Fruit fly (Drosophila melanogaster): ENCODE measurements around the gene CG12496.
A peak's percentile ranks its signal among the peaks of the same experiment; 100 is the strongest.

Gene CG12496

dm6 chrX:2410805-2411204, at the start of gene CG12496:
Gene CG12496 (minus strand): TSS chrX:2410901.
- no peak for TF ChIP-seq CG32264 (GFP tag; optimal IDR thresholded peaks at IDR 0.05)
- no peak for TF ChIP-seq Mio (GFP tag; optimal IDR thresholded peaks at IDR 0.05)
- no peak for TF ChIP-seq sv (GFP tag; optimal IDR thresholded peaks at IDR 0.05)
- no peak for TF ChIP-seq dmrt93B (GFP tag; optimal IDR thresholded peaks at IDR 0.05)
- TF ChIP-seq brk (GFP tag; optimal IDR thresholded peaks at IDR 0.05): no peak
- no peak for TF ChIP-seq N (GFP tag; optimal IDR thresholded peaks at IDR 0.05)
- no peak for TF ChIP-seq Hnf4 (GFP tag; optimal IDR thresholded peaks at IDR 0.05)
- TF ChIP-seq OdsH (GFP tag; optimal IDR thresholded peaks at IDR 0.05): no peak
- no peak for TF ChIP-seq Sp1 (GFP tag; optimal IDR thresholded peaks at IDR 0.05)
- no peak for TF ChIP-seq sage (GFP tag; optimal IDR thresholded peaks at IDR 0.05)
- TF ChIP-seq br (GFP tag; optimal IDR thresholded peaks at IDR 0.05): no peak
- no peak for TF ChIP-seq lola (GFP tag; optimal IDR thresholded peaks at IDR 0.05)
- TF ChIP-seq Rel (GFP tag; optimal IDR thresholded peaks at IDR 0.05): no peak
- TF ChIP-seq Rel (tag; optimal IDR thresholded peaks at IDR 0.05): no peak
- no peak for TF ChIP-seq foxo (GFP tag; optimal IDR thresholded peaks at IDR 0.05)
- no peak for TF ChIP-seq jim (GFP tag; optimal IDR thresholded peaks at IDR 0.05)
- TF ChIP-seq tai (GFP tag; optimal IDR thresholded peaks at IDR 0.05): no peak
- no peak for TF ChIP-seq h (GFP tag; optimal IDR thresholded peaks at IDR 0.05)
- TF ChIP-seq GATAd (GFP tag; optimal IDR thresholded peaks at IDR 0.05): no peak

- no peak for TF ChIP-seq dmrt93B (GFP tag; optimal IDR thresholded peaks at IDR 0.05)
- TF ChIP-seq CG9705 (GFP tag; optimal IDR thresholded peaks at IDR 0.05): no peak
- TF ChIP-seq jim (GFP tag; optimal IDR thresholded peaks at IDR 0.05): no peak
Measured at dm6 chrX:2459843-2460242, 49.1 kb upstream of the CG12496 start.

DNA sequence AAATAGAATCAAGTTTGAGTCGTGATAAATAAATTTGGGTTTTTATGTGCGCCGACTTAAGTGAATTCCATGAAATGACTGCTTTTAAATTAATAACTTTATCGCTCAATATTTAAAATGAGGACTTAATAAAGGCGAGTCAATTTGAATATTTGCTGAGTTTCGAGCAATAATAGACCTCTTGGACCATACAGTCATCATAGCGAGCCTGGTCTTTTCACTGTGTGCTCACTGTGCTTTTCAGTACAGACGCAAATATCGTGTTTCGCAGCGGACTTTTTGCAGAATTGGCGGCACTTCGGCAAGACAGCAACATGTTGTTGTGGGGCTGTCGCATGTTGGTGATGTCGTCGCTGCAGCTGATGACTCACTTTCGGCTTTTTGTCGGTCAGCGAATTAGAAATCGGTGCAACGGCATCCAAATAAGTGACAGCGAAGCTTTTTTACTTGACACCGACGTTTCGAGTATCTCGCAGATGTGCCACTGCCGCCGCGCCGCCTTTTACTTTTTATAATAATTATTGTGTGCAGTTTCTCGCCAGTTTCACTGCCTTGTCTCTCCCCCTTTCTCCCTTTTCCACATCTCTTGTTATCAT, 47.3 kb upstream of the CG12496 start:
- TF ChIP-seq Abd-B (GFP tag; optimal IDR thresholded peaks at IDR 0.05) (no peak), br (GFP tag; optimal IDR thresholded peaks at IDR 0.05) (no peak), brk (GFP tag; optimal IDR thresholded peaks at IDR 0.05) (no peak)

DNA sequence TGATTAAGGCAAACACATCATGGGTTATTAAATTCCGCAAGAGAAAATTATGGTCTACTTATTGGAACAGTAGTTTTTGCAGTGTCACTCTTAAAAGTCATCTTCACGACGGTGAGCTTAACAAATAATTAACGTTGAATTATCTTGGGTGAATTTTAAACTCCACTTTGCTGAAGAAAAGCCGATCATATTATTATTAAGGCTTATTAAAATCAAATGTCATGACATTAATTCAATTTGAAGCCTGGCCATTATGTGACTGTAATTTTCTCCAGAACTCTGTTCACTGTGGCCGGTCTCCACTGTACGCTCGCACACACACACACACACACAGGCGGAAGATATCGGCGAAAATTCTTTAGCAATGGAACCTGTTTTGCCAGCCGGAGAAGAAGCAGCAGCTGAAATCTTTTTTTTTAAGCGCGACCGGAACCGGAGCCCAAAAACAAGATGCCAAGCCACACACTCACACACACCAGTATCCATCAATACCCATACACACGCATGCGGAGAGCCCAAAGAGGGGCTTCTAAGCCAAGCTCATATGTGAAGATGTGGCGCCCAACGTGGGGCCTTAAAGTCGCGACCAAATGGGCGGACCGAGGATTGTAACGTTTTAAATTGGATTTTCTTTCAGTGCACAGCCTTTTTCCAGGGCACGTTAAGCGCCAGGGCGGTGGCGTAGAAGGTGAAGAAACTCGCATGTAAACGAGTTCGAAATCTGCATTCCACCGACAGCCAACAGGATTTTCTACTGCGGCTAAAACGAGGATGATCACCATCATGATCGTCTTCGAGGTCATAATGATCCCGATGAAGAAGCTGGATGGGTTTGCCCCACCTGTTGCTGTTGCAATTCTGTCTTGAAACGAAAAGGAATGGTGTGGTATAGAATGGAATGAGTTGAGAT, 44.9 kb upstream of the CG12496 start:
- TF ChIP-seq ey (GFP tag; optimal IDR thresholded peaks at IDR 0.05): peak; percentile 56
- TF ChIP-seq dmrt93B (GFP tag; optimal IDR thresholded peaks at IDR 0.05): peak; percentile 8
- TF ChIP-seq N (GFP tag; optimal IDR thresholded peaks at IDR 0.05): no peak
- no peak for TF ChIP-seq Vsx2 (GFP tag; optimal IDR thresholded peaks at IDR 0.05; ENCODE audit: partially characterized antibody)
- TF ChIP-seq Hr83 (GFP tag; optimal IDR thresholded peaks at IDR 0.05; ENCODE audit: poor library complexity, severe bottlenecking): peak; percentile 10
- TF ChIP-seq fru (GFP tag; optimal IDR thresholded peaks at IDR 0.05): peak; percentile 61
- TF ChIP-seq CG32264 (GFP tag; optimal IDR thresholded peaks at IDR 0.05): no peak
- peak; percentile 43 for TF ChIP-seq rgr (GFP tag; optimal IDR thresholded peaks at IDR 0.05)
- TF ChIP-seq jim (GFP tag; optimal IDR thresholded peaks at IDR 0.05): no peak
- no peak for TF ChIP-seq sage (GFP tag; optimal IDR thresholded peaks at IDR 0.05)
- TF ChIP-seq sv (GFP tag; optimal IDR thresholded peaks at IDR 0.05): no peak
- TF ChIP-seq Hnf4 (GFP tag; optimal IDR thresholded peaks at IDR 0.05): peak; percentile 28
- TF ChIP-seq GATAd (GFP tag; optimal IDR thresholded peaks at IDR 0.05): no peak
- peak; percentile 52 for TF ChIP-seq OdsH (GFP tag; optimal IDR thresholded peaks at IDR 0.05)
- TF ChIP-seq brk (GFP tag; optimal IDR thresholded peaks at IDR 0.05): no peak
- TF ChIP-seq pan (optimal IDR thresholded peaks at IDR 0.05): no peak
- TF ChIP-seq Hr78 (GFP tag; optimal IDR thresholded peaks at IDR 0.05): no peak
- TF ChIP-seq foxo (GFP tag; optimal IDR thresholded peaks at IDR 0.05): peak in 1 of 2 experiments; percentile 53
- no peak for TF ChIP-seq Dif (GFP tag; optimal IDR thresholded peaks at IDR 0.05; ENCODE audit: partially characterized antibody)
- no peak for TF ChIP-seq dl (GFP tag; optimal IDR thresholded peaks at IDR 0.05; ENCODE audit: insufficient read depth in 1 of 2, partially characterized antibody in 2 of 2)
- TF ChIP-seq Myc (optimal IDR thresholded peaks at IDR 0.05): no peak
- TF ChIP-seq dsf (GFP tag; optimal IDR thresholded peaks at IDR 0.05; ENCODE audit: borderline replicate concordance): no peak
- peak; percentile 47 for TF ChIP-seq br (GFP tag; optimal IDR thresholded peaks at IDR 0.05)
- TF ChIP-seq CrebA (GFP tag; optimal IDR thresholded peaks at IDR 0.05; ENCODE audit: borderline replicate concordance): no peak
- peak; percentile 47 for TF ChIP-seq Dfd (GFP tag; optimal IDR thresholded peaks at IDR 0.05)
- TF ChIP-seq woc (GFP tag; optimal IDR thresholded peaks at IDR 0.05): peak; percentile 77
- no peak for TF ChIP-seq Jra (GFP tag; optimal IDR thresholded peaks at IDR 0.05)
- TF ChIP-seq tai (GFP tag; optimal IDR thresholded peaks at IDR 0.05): no peak
- peak; percentile 34 for TF ChIP-seq HLH106 (tag; optimal IDR thresholded peaks at IDR 0.05)
- peak; percentile 22 for TF ChIP-seq Sp1 (GFP tag; optimal IDR thresholded peaks at IDR 0.05)
- peak; percentile 25 for TF ChIP-seq psq (GFP tag; optimal IDR thresholded peaks at IDR 0.05)
- no peak for TF ChIP-seq Rel (GFP tag; optimal IDR thresholded peaks at IDR 0.05)
- TF ChIP-seq Rel (tag; optimal IDR thresholded peaks at IDR 0.05): no peak
- TF ChIP-seq Abd-B (GFP tag; optimal IDR thresholded peaks at IDR 0.05): no peak
- peak; percentile 47 for TF ChIP-seq h (GFP tag; optimal IDR thresholded peaks at IDR 0.05)
- TF ChIP-seq CG9705 (GFP tag; optimal IDR thresholded peaks at IDR 0.05): no peak
- TF ChIP-seq lola (GFP tag; optimal IDR thresholded peaks at IDR 0.05): no peak
- no peak for TF ChIP-seq Mio (GFP tag; optimal IDR thresholded peaks at IDR 0.05)
- no peak for TF ChIP-seq usp (GFP tag; optimal IDR thresholded peaks at IDR 0.05)

Measured in whole organism, wandering third instar larva.